Fruit fly (Drosophila melanogaster): Measurements from ENCODE around the gene CG13857.

CG13857 gene

dm6 chr3R:22410537-22411360, 16.8 kb upstream of the CG13857 start, which contains the start of the genes CG13850 and lqfR (continued):
- TF ChIP-seq tll (GFP tag; optimal IDR thresholded peaks at IDR 0.05) (peak in 1 of 2 experiments; percentile 30), CG13296 (GFP tag; optimal IDR thresholded peaks at IDR 0.05) (peak; percentile 46), eve (GFP tag; optimal IDR thresholded peaks at IDR 0.05) (no peak), Doc3 (GFP tag; IDR thresholded peaks at IDR 0.05; ENCODE audit: partially characterized antibody) (no peak), CG11723 (GFP tag; optimal IDR thresholded peaks at IDR 0.05) (peak; percentile 58), CG9609 (GFP tag; optimal IDR thresholded peaks at IDR 0.05) (peak; percentile 81), CG15479 (GFP tag; optimal IDR thresholded peaks at IDR 0.05) (no peak), CG14014 (GFP tag; IDR thresholded peaks at IDR 0.05) (no peak), CG17829 (tag; optimal IDR thresholded peaks at IDR 0.05) (peak; percentile 54), CG8290 (GFP tag; optimal IDR thresholded peaks at IDR 0.05) (peak; percentile 81), CG8290 (tag; optimal IDR thresholded peaks at IDR 0.05) (peak in 1 of 2 experiments; percentile 69), CG15269 (tag; optimal IDR thresholded peaks at IDR 0.05) (no peak), Dfd (GFP tag; optimal IDR thresholded peaks at IDR 0.05) (no peak), scrt (GFP tag; optimal IDR thresholded peaks at IDR 0.05) (no peak), CG15601 (tag; optimal IDR thresholded peaks at IDR 0.05) (peak; percentile 49), pros (GFP tag; optimal IDR thresholded peaks at IDR 0.05) (no peak), wor (GFP tag; IDR thresholded peaks at IDR 0.05) (0 out of 2 replicates have a peak, but pooled peaks have one; percentile 35), CG9727 (GFP tag; optimal IDR thresholded peaks at IDR 0.05) (peak; percentile 77), CG14050 (GFP tag; IDR thresholded peaks at IDR 0.05) (no peak), Fer3 (tag; optimal IDR thresholded peaks at IDR 0.05) (peak; percentile 64), CG32767 (GFP tag; IDR thresholded peaks at IDR 0.05) (no peak), CG4424 (GFP tag; optimal IDR thresholded peaks at IDR 0.05) (peak; percentile 84), fu2 (GFP tag; optimal IDR thresholded peaks at IDR 0.05) (peak; percentile 76), CG18476 (GFP tag; optimal IDR thresholded peaks at IDR 0.05) (peak; percentile 89), CG13123 (GFP tag; optimal IDR thresholded peaks at IDR 0.05) (peak; percentile 63), ems (GFP tag; optimal IDR thresholded peaks at IDR 0.05) (peak; percentile 80), CG11456 (GFP tag; IDR thresholded peaks at IDR 0.05) (peak; percentile 65), CG7271 (tag; optimal IDR thresholded peaks at IDR 0.05) (no peak), CG2120 (GFP tag; optimal IDR thresholded peaks at IDR 0.05) (peak; percentile 92), CrebB (tag; optimal IDR thresholded peaks at IDR 0.05) (no peak), p53 (GFP tag; optimal IDR thresholded peaks at IDR 0.05) (no peak), dimm (GFP tag; IDR thresholded peaks at IDR 0.05) (no peak), fru (optimal IDR thresholded peaks at IDR 0.05) (no peak), HLHmδ (GFP tag; optimal IDR thresholded peaks at IDR 0.05) (no peak), Dek (tag; optimal IDR thresholded peaks at IDR 0.05) (peak; percentile 73), insv (GFP tag; optimal IDR thresholded peaks at IDR 0.05) (peak in 1 of 2 experiments; percentile 16), crc (GFP tag; optimal IDR thresholded peaks at IDR 0.05) (peak; percentile 56), NK7.1 (GFP tag; optimal IDR thresholded peaks at IDR 0.05) (peak; percentile 39), Atf6 (GFP tag; IDR thresholded peaks at IDR 0.05) (no peak), ac (GFP tag; optimal IDR thresholded peaks at IDR 0.05) (no peak), Lim3 (GFP tag; IDR thresholded peaks at IDR 0.05) (no peak), CG18011 (GFP tag; optimal IDR thresholded peaks at IDR 0.05) (peak; percentile 36), Ada2b (GFP tag; IDR thresholded peaks at IDR 0.05) (no peak; the same call in 1 of the 2 replicates), sens (GFP tag) (peak; percentile 94), Optix (GFP tag; IDR thresholded peaks at IDR 0.05) (no peak), CG11696 (GFP tag; IDR thresholded peaks at IDR 0.05) (no peak), fd102C (GFP tag; optimal IDR thresholded peaks at IDR 0.05) (no peak), Xbp1 (GFP tag; optimal IDR thresholded peaks at IDR 0.05) (peak; percentile 84), HLH3B (GFP tag; IDR thresholded peaks at IDR 0.05) (peak; percentile 57; the same call in 1 of the 2 replicates), CG16815 (GFP tag; optimal IDR thresholded peaks at IDR 0.05) (peak; percentile 83)
